Worm (Caenorhabditis elegans) whole organism, midembryonic: ENCODE results near the gene F58B4.2.
A peak's percentile ranks its signal among the peaks of the same experiment; 100 is the strongest.

Source experiments
- T22C8.4 ChIP-seq: fragments of 200-800 bp; sonication (Bioruptor generic); IDR thresholded peaks from 2 replicates; pipeline ENCODE4 v1.3.6; 2022; ENCODE audit warnings: missing genetic modification characterization, missing compliant biosample characterization
- cog-1 ChIP-seq: sonication (generic microtip); optimal IDR thresholded peaks from 2 replicates; lab custom pipeline; 2016; ENCODE audit warnings: missing genetic modification characterization, missing compliant biosample characterization
- flt-1 ChIP-seq: fragments of 200-800 bp; sonication (Bioruptor generic); IDR thresholded peaks from 2 replicates; pipeline ENCODE4 v1.3.6; 2022; ENCODE audit warnings: missing genetic modification characterization, missing compliant biosample characterization
- klf-2 ChIP-seq: fragments of 200-800 bp; sonication (Bioruptor generic); conservative IDR thresholded peaks from 2 replicates; pipeline ENCODE4 v1.3.6; 2022; ENCODE audit warnings: missing genetic modification reagents, missing genetic modification characterization, missing compliant biosample characterization
- med-1 ChIP-seq: sonication (generic microtip); optimal IDR thresholded peaks from 2 replicates; lab custom pipeline; 2017; ENCODE audit warnings: missing genetic modification characterization, mild to moderate bottlenecking, missing compliant biosample characterization, antibody characterized with exemption, missing genetic modification reagents; ENCODE audit not compliant: insufficient read depth
- ref-1 ChIP-seq: fragments of 200-800 bp; sonication (Bioruptor generic); conservative IDR thresholded peaks from 2 replicates; pipeline ENCODE4 v1.3.6; 2022; ENCODE audit warnings: missing genetic modification reagents, missing genetic modification characterization, missing compliant biosample characterization
- tab-1 ChIP-seq: fragments of 200-800 bp; sonication (Bioruptor generic); IDR thresholded peaks from 2 replicates; pipeline ENCODE4 v1.3.6; 2022; ENCODE audit warnings: missing genetic modification characterization, missing compliant biosample characterization
- ztf-23 ChIP-seq: fragments of 200-800 bp; sonication (Bioruptor generic); IDR thresholded peaks from 2 replicates; pipeline ENCODE4 v1.3.6; 2022; ENCODE audit warnings: missing genetic modification reagents, missing genetic modification characterization, missing compliant biosample characterization
- ztf-29 ChIP-seq: fragments of 200-800 bp; sonication (Bioruptor generic); IDR thresholded peaks from 2 replicates; pipeline ENCODE4 v1.3.6; 2022; ENCODE audit warnings: missing genetic modification reagents, missing genetic modification characterization, missing compliant biosample characterization

The F58B4.2 gene

DNA sequence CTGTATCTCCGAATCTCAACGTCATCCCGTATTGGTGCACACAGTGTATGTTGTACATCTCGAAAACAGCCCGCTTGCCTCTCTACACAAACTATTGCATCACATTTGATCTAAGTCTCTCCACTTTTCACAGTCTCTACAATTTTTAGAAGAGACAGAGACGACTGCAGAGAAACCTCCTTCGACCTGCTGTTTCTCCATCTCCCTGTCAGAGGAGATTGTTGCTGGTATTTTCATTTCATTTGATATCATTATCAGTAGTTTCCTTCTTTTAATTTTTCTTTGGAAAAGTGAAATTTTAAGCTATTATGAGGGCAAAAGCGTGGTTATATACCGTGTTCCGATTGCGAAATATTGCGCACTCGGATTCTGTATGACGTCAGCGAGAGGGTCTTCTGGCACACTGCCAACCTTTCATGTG is 22.3 kb upstream of the F58B4.2 start:
- peak; percentile 14 for TF ChIP-seq cog-1 (tag; lab: Kevin White, UChicago)
- no peak for TF ChIP-seq ztf-29 (GFP tag; lab: Robert Waterston, UW)
- TF ChIP-seq ref-1 (GFP tag; lab: Robert Waterston, UW), result no peak
- TF ChIP-seq flt-1 (GFP tag; lab: Robert Waterston, UW), result no peak

DNA sequence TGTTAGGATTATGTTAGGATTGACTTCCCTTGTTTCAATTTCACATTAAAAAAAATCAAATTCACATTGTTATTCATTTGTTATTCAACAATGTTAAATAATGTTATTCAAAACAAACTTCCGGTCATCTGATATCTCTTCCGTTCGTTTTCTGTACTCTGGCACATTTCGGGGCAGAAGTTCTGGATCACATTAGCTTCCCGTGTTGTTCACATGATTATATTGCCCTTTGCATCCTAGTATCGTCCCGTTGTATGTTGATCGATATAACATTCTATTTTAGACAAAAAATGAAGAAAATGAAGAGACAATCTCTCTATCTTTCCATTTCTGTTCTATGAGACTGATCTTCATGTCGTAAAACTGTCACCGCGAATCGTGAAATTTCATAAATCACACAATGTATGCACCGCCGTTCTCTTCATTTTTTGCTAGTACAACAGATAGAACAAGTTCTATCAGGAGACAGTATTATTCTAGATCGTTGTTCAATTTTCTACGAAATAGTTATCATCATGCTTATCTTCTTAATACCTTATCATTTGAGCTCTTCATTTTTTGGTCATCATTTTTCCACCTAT is 21.8 kb upstream of the F58B4.2 start:
- TF ChIP-seq ref-1 (GFP tag; lab: Robert Waterston, UW) (no peak), cog-1 (tag; lab: Kevin White, UChicago) (no peak), med-1 (no peak), T22C8.4 (GFP tag; lab: Robert Waterston, UW) (no peak), ztf-23 (no peak), klf-2 (GFP tag; lab: Robert Waterston, UW) (no peak), flt-1 (GFP tag; lab: Robert Waterston, UW) (no peak), tab-1 (GFP tag; lab: Robert Waterston, UW) (no peak), ztf-29 (GFP tag; lab: Robert Waterston, UW) (no peak)

DNA sequence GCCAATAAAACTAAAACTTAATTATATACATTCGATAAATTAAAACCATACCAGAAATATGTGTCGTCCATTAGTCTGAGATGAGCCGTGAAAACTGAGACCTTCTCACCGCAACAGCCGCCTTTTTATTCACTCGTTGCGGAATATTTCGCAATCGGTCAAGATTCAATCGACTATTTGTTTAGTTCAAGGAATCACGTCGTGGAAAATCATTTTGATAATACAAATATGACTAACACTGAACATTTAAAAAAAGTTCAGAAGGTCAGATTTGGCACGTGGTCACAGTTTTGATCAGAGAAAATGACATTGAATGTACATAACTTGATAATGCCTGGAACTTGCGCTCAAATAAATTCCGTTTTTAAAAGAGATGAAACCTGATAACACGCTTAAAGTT is 20.5 kb upstream of the F58B4.2 start, which contains the start of gene F17C11.11:
F17C11.11 (minus strand) TSS at position 79 of the 400 bp plus-strand sequence.
- TF ChIP-seq ztf-23 (no peak), med-1 (no peak), ref-1 (GFP tag; lab: Robert Waterston, UW) (no peak), tab-1 (GFP tag; lab: Robert Waterston, UW) (no peak), flt-1 (GFP tag; lab: Robert Waterston, UW) (no peak), T22C8.4 (GFP tag; lab: Robert Waterston, UW) (no peak), ztf-29 (GFP tag; lab: Robert Waterston, UW) (no peak), klf-2 (GFP tag; lab: Robert Waterston, UW) (no peak), cog-1 (tag; lab: Kevin White, UChicago) (no peak)

DNA sequence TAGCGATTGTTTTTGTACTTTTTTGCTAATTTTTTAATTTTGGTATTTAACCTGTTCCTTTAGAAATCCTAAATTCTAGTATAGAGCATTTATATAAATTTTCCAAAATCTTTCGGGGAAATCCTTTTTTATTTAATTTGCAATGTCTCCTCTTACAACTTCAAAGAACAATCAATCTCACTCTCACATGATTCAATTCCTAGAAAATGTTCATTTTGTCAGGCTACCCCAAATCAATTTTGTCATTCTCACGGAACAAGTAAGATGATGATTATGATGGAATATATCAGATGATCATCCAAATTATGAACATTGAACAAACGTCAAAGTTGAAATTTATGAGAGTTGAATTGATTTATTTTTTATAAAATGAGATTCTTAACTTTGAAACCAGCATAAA is 19.0 kb upstream of the F58B4.2 start:
- no peak for TF ChIP-seq ztf-29 (GFP tag; lab: Robert Waterston, UW)
- no peak for TF ChIP-seq ref-1 (GFP tag; lab: Robert Waterston, UW)
- TF ChIP-seq ztf-23, result no peak
- no peak for TF ChIP-seq tab-1 (GFP tag; lab: Robert Waterston, UW)
- TF ChIP-seq cog-1 (tag; lab: Kevin White, UChicago), result no peak
- TF ChIP-seq klf-2 (GFP tag; lab: Robert Waterston, UW), result no peak
- no peak for TF ChIP-seq flt-1 (GFP tag; lab: Robert Waterston, UW)
- TF ChIP-seq med-1, result no peak
- TF ChIP-seq T22C8.4 (GFP tag; lab: Robert Waterston, UW), result no peak

DNA sequence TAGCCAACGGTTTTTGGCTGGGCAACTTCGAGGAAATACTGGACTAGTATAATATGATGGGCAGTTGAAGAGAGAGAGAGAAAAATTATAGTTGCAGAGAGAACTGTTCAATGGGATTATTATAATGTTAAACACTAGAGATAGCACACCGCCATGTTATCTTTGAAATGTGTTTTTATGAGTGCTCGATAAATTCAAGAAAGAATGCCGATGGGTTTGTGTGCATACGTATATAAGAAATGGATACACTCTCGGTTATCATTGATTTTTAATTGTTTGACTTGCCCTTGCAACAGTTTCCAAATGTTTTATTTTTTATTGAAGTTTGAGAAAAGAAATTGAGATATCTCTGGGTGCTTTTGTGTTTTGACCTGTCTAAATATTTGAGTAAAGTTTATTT is 18.4 kb upstream of the F58B4.2 start, which contains the start of gene F17C11.12:
F17C11.12 (minus strand) TSS at position 240 of the 400 bp plus-strand sequence.
- TF ChIP-seq ztf-29 (GFP tag; lab: Robert Waterston, UW) (no peak), med-1 (no peak), flt-1 (GFP tag; lab: Robert Waterston, UW) (no peak), T22C8.4 (GFP tag; lab: Robert Waterston, UW) (no peak), klf-2 (GFP tag; lab: Robert Waterston, UW) (no peak), ztf-23 (no peak), cog-1 (tag; lab: Kevin White, UChicago) (no peak), ref-1 (GFP tag; lab: Robert Waterston, UW) (no peak), tab-1 (GFP tag; lab: Robert Waterston, UW) (no peak)

DNA sequence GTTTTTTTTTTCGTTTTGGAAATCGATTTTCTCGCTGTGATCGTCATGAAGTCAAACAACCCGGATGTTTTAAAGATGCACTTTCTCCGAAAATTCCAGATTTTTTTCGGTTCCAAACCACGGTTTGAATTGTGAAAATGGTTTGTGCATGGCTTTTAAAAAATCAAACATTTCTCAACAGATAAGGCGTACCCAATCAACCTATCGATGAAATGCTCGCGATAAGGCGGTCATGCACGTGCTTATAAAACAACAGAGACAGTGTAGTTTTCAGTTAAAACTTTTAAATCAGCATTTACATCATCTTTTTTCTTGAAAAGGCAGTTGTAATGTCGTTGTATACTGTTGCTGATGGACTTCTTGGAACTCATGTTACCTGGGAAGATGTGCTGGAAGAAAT is 14.1 kb upstream of the F58B4.2 start, which contains the start of gene F58B4.5:
F58B4.5 (plus strand) TSS at position 283 of the 400 bp plus-strand sequence.
- TF ChIP-seq med-1 (no peak), cog-1 (tag; lab: Kevin White, UChicago) (no peak), flt-1 (GFP tag; lab: Robert Waterston, UW) (no peak), T22C8.4 (GFP tag; lab: Robert Waterston, UW) (no peak), ztf-23 (no peak)

DNA sequence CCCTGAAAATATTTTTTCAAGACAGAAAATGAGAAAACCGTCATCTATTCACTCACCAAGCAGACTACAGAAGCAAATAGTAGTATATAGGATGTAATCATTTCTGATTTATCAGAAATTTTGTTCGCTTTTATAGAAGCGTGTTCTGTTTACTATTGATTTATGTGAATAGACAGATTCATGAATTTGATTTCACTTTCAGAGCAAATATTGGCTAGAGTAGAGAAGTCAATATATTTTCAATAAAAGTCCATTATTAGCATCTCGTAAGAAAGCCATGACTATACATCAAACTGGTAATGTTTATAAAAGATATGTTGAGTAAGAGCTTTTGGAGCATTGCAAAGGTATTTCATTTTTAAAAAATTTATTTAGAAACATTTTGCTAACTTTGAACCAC is 12.9 kb upstream of the F58B4.2 start, which contains the start of gene scvp-1:
scvp-1 (minus strand) TSS at position 101 of the 400 bp plus-strand sequence.
- TF ChIP-seq klf-2 (GFP tag; lab: Robert Waterston, UW) (no peak), cog-1 (tag; lab: Kevin White, UChicago) (no peak), med-1 (no peak), T22C8.4 (GFP tag; lab: Robert Waterston, UW) (no peak), tab-1 (GFP tag; lab: Robert Waterston, UW) (no peak), flt-1 (GFP tag; lab: Robert Waterston, UW) (no peak)

DNA sequence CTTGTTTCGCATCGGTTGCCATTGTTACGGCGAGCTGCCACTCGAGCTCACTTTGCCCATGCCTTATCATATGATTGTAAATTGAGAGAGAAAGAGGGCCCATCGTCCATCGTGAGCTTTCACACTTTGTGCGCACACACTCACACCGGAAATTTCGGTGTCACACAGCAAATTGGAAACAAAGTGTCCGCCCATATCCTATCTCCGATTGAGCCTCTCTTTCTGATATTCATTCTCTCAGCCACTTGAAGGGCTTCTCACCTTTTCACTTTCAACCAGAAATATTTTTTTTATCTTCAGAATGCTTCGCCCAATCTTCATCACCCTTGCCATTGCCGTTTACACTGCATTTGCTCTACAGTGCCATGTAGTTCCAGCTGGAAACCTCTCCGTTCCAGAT is 11.2 kb upstream of the F58B4.2 start, which contains the start of gene F58B4.3:
F58B4.3 (plus strand) TSS at position 301 of the 400 bp plus-strand sequence.
- no peak for TF ChIP-seq ztf-29 (GFP tag; lab: Robert Waterston, UW)
- TF ChIP-seq cog-1 (tag; lab: Kevin White, UChicago), result no peak
- TF ChIP-seq tab-1 (GFP tag; lab: Robert Waterston, UW), result no peak
- no peak for TF ChIP-seq ztf-23
- TF ChIP-seq flt-1 (GFP tag; lab: Robert Waterston, UW), result no peak
- TF ChIP-seq med-1, result no peak
- no peak for TF ChIP-seq ref-1 (GFP tag; lab: Robert Waterston, UW)
- TF ChIP-seq T22C8.4 (GFP tag; lab: Robert Waterston, UW), result no peak
- no peak for TF ChIP-seq klf-2 (GFP tag; lab: Robert Waterston, UW)

DNA sequence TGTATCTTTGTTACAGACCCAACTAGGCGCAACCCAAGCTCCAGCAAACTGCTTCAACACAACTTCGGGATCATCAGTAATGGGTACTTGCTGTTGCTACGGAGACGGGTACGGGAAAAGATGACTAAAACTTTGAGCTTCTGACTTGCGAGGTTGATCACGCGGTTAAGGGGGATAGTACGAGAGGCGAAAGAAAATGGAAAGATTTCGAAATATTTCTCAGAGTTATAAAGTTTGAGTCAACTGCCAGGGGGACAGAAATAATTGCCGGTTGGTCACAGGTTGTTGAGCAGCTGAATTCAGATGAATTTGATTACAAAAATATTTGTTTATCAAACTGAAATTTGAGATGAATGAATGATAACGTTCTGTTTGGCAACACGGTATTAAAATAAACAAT is 7.4 kb upstream of the F58B4.2 start:
- TF ChIP-seq klf-2 (GFP tag; lab: Robert Waterston, UW), result no peak
- no peak for TF ChIP-seq T22C8.4 (GFP tag; lab: Robert Waterston, UW)
- TF ChIP-seq ref-1 (GFP tag; lab: Robert Waterston, UW), result no peak
- TF ChIP-seq ztf-29 (GFP tag; lab: Robert Waterston, UW), result no peak
- no peak for TF ChIP-seq tab-1 (GFP tag; lab: Robert Waterston, UW)
- TF ChIP-seq cog-1 (tag; lab: Kevin White, UChicago), result no peak
- no peak for TF ChIP-seq med-1
- TF ChIP-seq ztf-23, result no peak
- TF ChIP-seq flt-1 (GFP tag; lab: Robert Waterston, UW), result no peak
